Fruit fly (Drosophila melanogaster) whole organism, embryonic: ENCODE results near the gene Atg6.

Source experiments
- Ada2b ChIP-seq: fragments of 200-800 bp; sonication (Bioruptor generic); IDR thresholded peaks from 2 replicates; pipeline ENCODE4 v1.3.6; 2022; ENCODE audit warnings: missing biosample characterization, missing genetic modification characterization
- Atf3 ChIP-seq: fragments of 200-800 bp; sonication (Bioruptor generic); optimal IDR thresholded peaks from 3 replicates; lab custom pipeline; 2016; ENCODE audit warnings: missing biosample characterization, missing genetic modification characterization
- CG12942 ChIP-seq: fragments of 200-800 bp; sonication (Bioruptor generic); optimal IDR thresholded peaks from 3 replicates; lab custom pipeline; 2016; ENCODE audit warnings: missing biosample characterization, missing genetic modification characterization
- CG14014 ChIP-seq: fragments of 200-800 bp; sonication (Bioruptor generic); IDR thresholded peaks from 2 replicates; pipeline ENCODE4 v1.3.6; 2022; ENCODE audit warnings: missing biosample characterization, missing genetic modification characterization
- CG15269 ChIP-seq: fragments of 200-800 bp; sonication (Bioruptor generic); optimal IDR thresholded peaks from 2 replicates; lab custom pipeline; 2018; ENCODE audit warnings: missing biosample characterization, mild to moderate bottlenecking, missing genetic modification characterization, moderate library complexity
- CG15696 ChIP-seq: fragments of 200-800 bp; sonication (Bioruptor generic); optimal IDR thresholded peaks from 2 replicates; lab custom pipeline; 2019; ENCODE audit warnings: missing biosample characterization, mild to moderate bottlenecking, missing genetic modification characterization, moderate library complexity
- CG2199 ChIP-seq: fragments of 200-800 bp; sonication (Bioruptor generic); IDR thresholded peaks from 3 replicates; pipeline ENCODE4 v1.3.6; 2022; ENCODE audit warnings: missing biosample characterization, missing genetic modification characterization
- CG2202 ChIP-seq: fragments of 200-800 bp; sonication (Bioruptor generic); optimal IDR thresholded peaks from 2 replicates; lab custom pipeline; 2018; ENCODE audit warnings: missing biosample characterization, mild to moderate bottlenecking, missing genetic modification characterization
- CG2712 ChIP-seq: fragments of 200-800 bp; optimal IDR thresholded peaks from 3 replicates; lab custom pipeline; 2019; ENCODE audit warnings: missing biosample characterization, mild to moderate bottlenecking, missing genetic modification characterization, moderate library complexity
- CG31365 ChIP-seq: fragments of 200-800 bp; sonication (Bioruptor generic); optimal IDR thresholded peaks from 2 replicates; lab custom pipeline; 2018; ENCODE audit warnings: missing biosample characterization, mild to moderate bottlenecking, missing genetic modification characterization
- CG3847 ChIP-seq: fragments of 200-800 bp; sonication (Bioruptor generic); IDR thresholded peaks from 2 replicates; pipeline ENCODE4 v1.3.6; 2022; ENCODE audit warnings: missing biosample characterization, missing genetic modification characterization
- CG3995 ChIP-seq: fragments of 200-800 bp; sonication (Bioruptor generic); optimal IDR thresholded peaks from 3 replicates; lab custom pipeline; 2016; ENCODE audit warnings: missing biosample characterization, missing genetic modification characterization
- CG4404 ChIP-seq: fragments of 200-800 bp; sonication (Bioruptor generic); IDR thresholded peaks from 2 replicates; pipeline ENCODE4 v1.3.6; 2022; ENCODE audit warnings: missing biosample characterization, missing genetic modification characterization
- CG7372 ChIP-seq: fragments of 200-800 bp; sonication (Bioruptor generic); IDR thresholded peaks from 2 replicates; pipeline ENCODE4 v1.3.6; 2022; ENCODE audit warnings: missing biosample characterization, missing genetic modification characterization
- CG8765 ChIP-seq: fragments of 200-800 bp; sonication (Bioruptor generic); IDR thresholded peaks from 2 replicates; pipeline ENCODE4 v1.3.6; 2022; ENCODE audit warnings: missing biosample characterization, missing genetic modification characterization
- CG9797 ChIP-seq: fragments of 200-800 bp; sonication (Bioruptor generic); optimal IDR thresholded peaks from 3 replicates; lab custom pipeline; 2018; ENCODE audit warnings: missing biosample characterization, mild to moderate bottlenecking, missing genetic modification characterization
- CG9817 ChIP-seq: fragments of 200-800 bp; sonication (Bioruptor generic); optimal IDR thresholded peaks from 2 replicates; lab custom pipeline; 2018; ENCODE audit warnings: missing biosample characterization, mild to moderate bottlenecking, missing genetic modification characterization, moderate library complexity
- CG9876 ChIP-seq: fragments of 200-800 bp; sonication (Bioruptor generic); optimal IDR thresholded peaks from 2 replicates; lab custom pipeline; 2016; ENCODE audit warnings: missing biosample characterization, missing genetic modification characterization
- Dfd ChIP-seq, 2 experiments: fragments of >200 bp; optimal IDR thresholded peaks; 2 replicates each; lab custom pipeline; 2017; ENCODE audit warnings: missing biosample characterization in 2 of 2, missing genetic modification characterization in 2 of 2
- Dip2 ChIP-seq: fragments of 200-800 bp; sonication (Bioruptor generic); IDR thresholded peaks from 2 replicates; pipeline ENCODE4 v1.3.6; 2022; ENCODE audit warnings: missing biosample characterization, missing genetic modification characterization
- Doc3 ChIP-seq: fragments of 200-800 bp; sonication (Bioruptor generic); IDR thresholded peaks from 3 replicates; pipeline ENCODE4 v1.3.6; 2022; ENCODE audit warnings: missing biosample characterization, missing genetic modification characterization; ENCODE audit not compliant: partially characterized antibody
- Drgx ChIP-seq: fragments of 200-800 bp; sonication (Bioruptor generic); IDR thresholded peaks from 2 replicates; pipeline ENCODE4 v1.3.6; 2022; ENCODE audit warnings: missing biosample characterization, missing genetic modification characterization
- Elba2 ChIP-seq: fragments of 200-800 bp; sonication (Bioruptor generic); optimal IDR thresholded peaks from 3 replicates; lab custom pipeline; 2016; ENCODE audit warnings: missing biosample characterization, missing genetic modification characterization
- Hr3 ChIP-seq: fragments of 200-800 bp; sonication (Bioruptor generic); optimal IDR thresholded peaks from 3 replicates; lab custom pipeline; 2016; ENCODE audit warnings: missing biosample characterization, missing genetic modification characterization
- Lhr ChIP-seq: fragments of 200-800 bp; sonication (Bioruptor generic); optimal IDR thresholded peaks from 3 replicates; lab custom pipeline; 2017; ENCODE audit warnings: mild to moderate bottlenecking, missing biosample characterization, missing genetic modification reagents, missing genetic modification characterization
- MESR4 ChIP-seq: fragments of 200-800 bp; sonication (Bioruptor generic); optimal IDR thresholded peaks from 2 replicates; lab custom pipeline; 2018; ENCODE audit warnings: missing biosample characterization, mild to moderate bottlenecking, missing genetic modification characterization, moderate library complexity
- Pdp1 ChIP-seq, 2 experiments: fragments of 200-800 bp; sonication (Bioruptor generic); optimal IDR thresholded peaks; 3 replicates each; lab custom pipeline; 2016; ENCODE audit warnings: missing biosample characterization in 2 of 2, missing genetic modification characterization in 2 of 2, mild to moderate bottlenecking in 1 of 2, moderate library complexity in 1 of 2
- Stat92E ChIP-seq, 3 experiments: fragments of >200 bp in 2 of 3; fragments of 200-800 bp in 1 of 3; sonication (Bioruptor generic) in 1 of 3; optimal IDR thresholded peaks; 2 replicates each; lab custom pipeline; 2017 to 2019; ENCODE audit warnings: missing biosample characterization in 3 of 3, missing genetic modification characterization in 3 of 3, mild to moderate bottlenecking in 1 of 3, moderate library complexity in 1 of 3
- Tbp ChIP-seq: fragments of >200 bp; optimal IDR thresholded peaks from 2 replicates; lab custom pipeline; 2018; ENCODE audit warnings: missing biosample characterization, missing genetic modification characterization
- Usf ChIP-seq: fragments of 200-800 bp; sonication (Bioruptor generic); optimal IDR thresholded peaks from 2 replicates; lab custom pipeline; 2017; ENCODE audit warnings: missing genotype, missing biosample characterization, missing genetic modification characterization
- bab2 ChIP-seq: fragments of 200-800 bp; sonication (Bioruptor generic); optimal IDR thresholded peaks from 2 replicates; lab custom pipeline; 2016; ENCODE audit warnings: missing biosample characterization, missing genetic modification characterization
- dpn ChIP-seq, 2 experiments: fragments of 200-800 bp; sonication (Bioruptor generic); optimal IDR thresholded peaks; 3 replicates each; lab custom pipeline; 2016; ENCODE audit warnings: missing biosample characterization in 2 of 2, missing genetic modification characterization in 2 of 2
- inv ChIP-seq: fragments of 200-800 bp; sonication (Bioruptor generic); IDR thresholded peaks from 2 replicates; pipeline ENCODE4 v1.3.6; 2022; ENCODE audit warnings: missing biosample characterization, missing genetic modification characterization; ENCODE audit not compliant: partially characterized antibody
- jigr1 ChIP-seq: fragments of 200-800 bp; sonication (Bioruptor generic); IDR thresholded peaks from 3 replicates; pipeline ENCODE4 v1.3.6; 2022; ENCODE audit warnings: missing biosample characterization, missing genetic modification characterization
- kah ChIP-seq: fragments of 200-800 bp; sonication (Bioruptor generic); optimal IDR thresholded peaks from 2 replicates; lab custom pipeline; 2018; ENCODE audit warnings: missing biosample characterization, mild to moderate bottlenecking, missing genetic modification characterization
- klu ChIP-seq: fragments of 200-800 bp; sonication (Bioruptor generic); IDR thresholded peaks from 2 replicates; pipeline ENCODE4 v1.3.6; 2022; ENCODE audit warnings: missing biosample characterization, missing genetic modification characterization
- knrl ChIP-seq: fragments of 200-800 bp; sonication (Bioruptor generic); IDR thresholded peaks from 3 replicates; pipeline ENCODE4 v1.3.6; 2022; ENCODE audit warnings: missing biosample characterization, missing genetic modification characterization; ENCODE audit not compliant: partially characterized antibody
- lola ChIP-seq, 3 experiments: fragments of >200 bp in 2 of 3; fragments of 200-800 bp in 1 of 3; sonication (Bioruptor generic) in 1 of 3; optimal IDR thresholded peaks; 2 replicates each; lab custom pipeline; 2017 to 2019; ENCODE audit warnings: missing biosample characterization in 3 of 3, missing genetic modification characterization in 3 of 3, mild to moderate bottlenecking in 1 of 3, moderate library complexity in 1 of 3
- maf-S ChIP-seq: fragments of 200-800 bp; sonication (Bioruptor generic); optimal IDR thresholded peaks from 2 replicates; lab custom pipeline; 2016; ENCODE audit warnings: missing biosample characterization, missing genetic modification characterization
- otp ChIP-seq: fragments of 200-800 bp; sonication (Bioruptor generic); IDR thresholded peaks from 3 replicates; pipeline ENCODE4, ENCODE4 v1.3.6; 2022; ENCODE audit warnings: missing biosample characterization, missing genetic modification characterization
- sens ChIP-seq: fragments of 200-800 bp; sonication (Bioruptor generic); peaks from one replicate; lab custom pipeline; 2016; ENCODE audit warnings: missing biosample characterization, missing genetic modification characterization
- sob ChIP-seq: fragments of 200-800 bp; sonication (Bioruptor generic); IDR thresholded peaks from 2 replicates; pipeline ENCODE4 v1.3.6; 2022; ENCODE audit warnings: missing biosample characterization, missing genetic modification characterization
- sqz ChIP-seq: fragments of 200-800 bp; sonication (Bioruptor generic); optimal IDR thresholded peaks from 3 replicates; lab custom pipeline; 2018; ENCODE audit warnings: missing biosample characterization, mild to moderate bottlenecking, missing genetic modification characterization
- zen2 ChIP-seq: fragments of 200-800 bp; sonication (Bioruptor generic); IDR thresholded peaks from 3 replicates; pipeline ENCODE4 v1.3.6; 2022; ENCODE audit warnings: missing biosample characterization, missing genetic modification characterization; ENCODE audit not compliant: partially characterized antibody

The Atg6 gene

dm6 chr3R:24037538-24038265 is 12.9 kb downstream of the Atg6 start, which contains the start of gene spas (continued):
- TF ChIP-seq CG2202 (tag; lab: Kevin White, UChicago), result peak; percentile 3
- TF ChIP-seq CG9817 (tag; lab: Kevin White, UChicago), result peak; percentile 67
- TF ChIP-seq sob (GFP tag; lab: Robert Waterston, UW), result peak; percentile 80
- no peak for TF ChIP-seq Stat92E (GFP tag; optimal IDR thresholded peaks at IDR 0.05; lab: Kevin White, UChicago)
- peak; percentile 69 to 79 for TF ChIP-seq dpn (GFP tag; optimal IDR thresholded peaks at IDR 0.05; lab: Kevin White, UChicago)
- peak; percentile 40 for TF ChIP-seq CG9797 (GFP tag; lab: Kevin White, UChicago)
- TF ChIP-seq Doc3 (GFP tag; lab: Robert Waterston, UW), result peak; percentile 90
- 0 out of 2 replicates have a peak, but pooled peaks have one; percentile 18 for TF ChIP-seq Drgx (GFP tag; lab: Robert Waterston, UW)
- peak; percentile 96 for TF ChIP-seq sens (GFP tag; lab: Kevin White, UChicago)
- TF ChIP-seq CG31365, result no peak
- TF ChIP-seq knrl (GFP tag; lab: Robert Waterston, UW), result peak; percentile 97
- no peak for TF ChIP-seq CG15269 (tag; lab: Kevin White, UChicago)
- peak; percentile 73 to 95 for TF ChIP-seq Pdp1 (GFP tag; optimal IDR thresholded peaks at IDR 0.05; lab: Kevin White, UChicago)
- no peak; the same call in 2 of the 3 replicates for TF ChIP-seq jigr1 (GFP tag; lab: Robert Waterston, UW)
- TF ChIP-seq CG8765 (GFP tag; lab: Robert Waterston, UW), result peak; percentile 85
- peak; percentile 72; the same call in 1 of the 2 replicates for TF ChIP-seq CG14014
- peak; percentile 14; the same call in 1 of the 2 replicates for TF ChIP-seq Dip2 (GFP tag; lab: Robert Waterston, UW)
- TF ChIP-seq Atf3 (GFP tag; lab: Kevin White, UChicago), result peak; percentile 77
- peak; percentile 95 for TF ChIP-seq inv
- TF ChIP-seq maf-S (GFP tag; lab: Kevin White, UChicago), result peak; percentile 30
- TF ChIP-seq CG7372 (GFP tag; lab: Robert Waterston, UW), result peak; percentile 49
- TF ChIP-seq klu (GFP tag; lab: Robert Waterston, UW), result peak; percentile 60; the same call in 1 of the 2 replicates
- TF ChIP-seq Tbp (GFP tag; lab: Kevin White, UChicago), result no peak
- peak; percentile 75 for TF ChIP-seq bab2
- 0 out of 3 replicates have a peak, but pooled peaks have one; percentile 23 for TF ChIP-seq otp (GFP tag; lab: Robert Waterston, UW)
- peak; percentile 26 for TF ChIP-seq Usf (GFP tag; lab: Kevin White, UChicago)
- TF ChIP-seq CG3847 (GFP tag; lab: Robert Waterston, UW), result peak; percentile 82
- peak; percentile 81 for TF ChIP-seq CG4404 (GFP tag; lab: Robert Waterston, UW)
- no peak for TF ChIP-seq Lhr
- peak; percentile 69 for TF ChIP-seq CG12942
- TF ChIP-seq MESR4, result peak; percentile 83
- TF ChIP-seq zen2 (GFP tag; lab: Robert Waterston, UW), result peak; percentile 80
- peak; percentile 31 for TF ChIP-seq CG3995 (GFP tag; lab: Kevin White, UChicago)
- no peak for TF ChIP-seq Dfd (GFP tag; optimal IDR thresholded peaks at IDR 0.05; lab: Kevin White, UChicago)
- peak; percentile 69 for TF ChIP-seq CG2712 (tag; lab: Kevin White, UChicago)
- peak; percentile 82 for TF ChIP-seq Hr3 (GFP tag; lab: Kevin White, UChicago)
- peak; percentile 41; the same call in 1 of the 2 replicates for TF ChIP-seq Ada2b (GFP tag; lab: Robert Waterston, UW)
- TF ChIP-seq kah, result no peak
- 0 out of 3 replicates have a peak, but pooled peaks have one; percentile 26 for TF ChIP-seq CG2199 (GFP tag; lab: Robert Waterston, UW)
- no peak for TF ChIP-seq sqz (GFP tag; lab: Kevin White, UChicago)
- TF ChIP-seq CG15696 (tag; lab: Kevin White, UChicago), result peak; percentile 67
- peak in 1 of 3 experiments; percentile 70 for TF ChIP-seq lola (GFP tag; optimal IDR thresholded peaks at IDR 0.05; lab: Kevin White, UChicago)
- TF ChIP-seq CG9876 (GFP tag; lab: Kevin White, UChicago), result peak; percentile 31
- no peak for TF ChIP-seq Elba2 (GFP tag; lab: Kevin White, UChicago)
